Worm (Caenorhabditis elegans) whole organism, mixed stage, embryonic: Measurements from ENCODE around the gene F58F9.4.

Source experiments
- M03D4.4 ChIP-seq: sonication (generic microtip); optimal IDR thresholded peaks from 2 replicates; lab custom pipeline; 2017; ENCODE audit warnings: mild to moderate bottlenecking, missing genetic modification characterization, missing compliant biosample characterization
- bed-3 ChIP-seq: fragments of 200-800 bp; sonication (Bioruptor generic); optimal IDR thresholded peaks from 3 replicates; lab custom pipeline; 2018; ENCODE audit warnings: mild to moderate bottlenecking, missing genetic modification characterization, moderate library complexity, missing compliant biosample characterization
- blmp-1 ChIP-seq: fragments of 150-350 bp; optimal IDR thresholded peaks from 2 replicates; lab custom pipeline; 2014; ENCODE audit warnings: missing biosample characterization, missing genetic modification characterization
- ceh-39 ChIP-seq: fragments of 150-350 bp; optimal IDR thresholded peaks from 2 replicates; lab custom pipeline; 2014; ENCODE audit warnings: missing biosample characterization, missing genetic modification characterization
- ceh-43 ChIP-seq: fragments of 200-800 bp; sonication (Bioruptor generic); optimal IDR thresholded peaks from 2 replicates; lab custom pipeline; 2018; ENCODE audit warnings: mild to moderate bottlenecking, missing genetic modification characterization, moderate library complexity, missing compliant biosample characterization
- ceh-83 ChIP-seq: fragments of 200-800 bp; sonication (Bioruptor generic); optimal IDR thresholded peaks from 2 replicates; lab custom pipeline; 2018; ENCODE audit warnings: mild to moderate bottlenecking, missing genetic modification characterization, missing compliant biosample characterization
- ces-1 ChIP-seq: fragments of 150-350 bp; optimal IDR thresholded peaks from 2 replicates; lab custom pipeline; 2014; ENCODE audit warnings: missing biosample characterization, missing genetic modification reagents, missing genetic modification characterization
- drap-1 ChIP-seq: fragments of 200-800 bp; sonication (Bioruptor generic); optimal IDR thresholded peaks from 3 replicates; lab custom pipeline; 2018; ENCODE audit warnings: mild to moderate bottlenecking, missing genetic modification characterization, missing compliant biosample characterization
- elt-1 ChIP-seq: sonication (generic microtip); optimal IDR thresholded peaks from 2 replicates; lab custom pipeline; 2017; ENCODE audit warnings: missing genetic modification characterization, mild to moderate bottlenecking, missing compliant biosample characterization, antibody characterized with exemption, moderate library complexity, borderline replicate concordance; ENCODE audit not compliant: insufficient read depth
- flh-1 ChIP-seq: fragments of 200-800 bp; sonication (Bioruptor generic); optimal IDR thresholded peaks from 2 replicates; lab custom pipeline; 2018; ENCODE audit warnings: mild to moderate bottlenecking, missing genetic modification characterization, moderate library complexity, missing compliant biosample characterization
- ham-2 ChIP-seq: fragments of 200-800 bp; sonication (Bioruptor generic); optimal IDR thresholded peaks from 2 replicates; lab custom pipeline; 2018; ENCODE audit warnings: mild to moderate bottlenecking, missing genetic modification characterization, missing compliant biosample characterization
- hlh-1 ChIP-seq: fragments of 150-350 bp; optimal IDR thresholded peaks from 2 replicates; lab custom pipeline; 2014; ENCODE audit warnings: missing biosample characterization, missing genetic modification reagents, missing genetic modification characterization
- lin-13 ChIP-seq: fragments of 150-350 bp; optimal IDR thresholded peaks from 2 replicates; lab custom pipeline; 2014; ENCODE audit warnings: missing biosample characterization, missing genetic modification characterization
- lin-32 ChIP-seq: fragments of 200-800 bp; sonication (Bioruptor generic); optimal IDR thresholded peaks from 2 replicates; lab custom pipeline; 2018; ENCODE audit warnings: mild to moderate bottlenecking, missing genetic modification characterization, missing compliant biosample characterization
- lsy-2 ChIP-seq: fragments of 150-350 bp; optimal IDR thresholded peaks from 2 replicates; lab custom pipeline; 2014; ENCODE audit warnings: missing biosample characterization, missing genetic modification characterization
- mab-5 ChIP-seq: fragments of 150-350 bp; optimal IDR thresholded peaks from 2 replicates; lab custom pipeline; 2014; ENCODE audit warnings: missing biosample characterization, missing genetic modification characterization
- mep-1 ChIP-seq: fragments of 150-350 bp; optimal IDR thresholded peaks from 2 replicates; lab custom pipeline; 2017; ENCODE audit warnings: missing biosample characterization, missing genetic modification reagents, missing genetic modification characterization, inconsistent platforms
- mls-2 ChIP-seq: sonication (generic microtip); optimal IDR thresholded peaks from 2 replicates; lab custom pipeline; 2016; ENCODE audit warnings: mild to moderate bottlenecking, missing genetic modification characterization, moderate library complexity, missing compliant biosample characterization
- nhr-12 ChIP-seq: fragments of 150-350 bp; optimal IDR thresholded peaks from 2 replicates; lab custom pipeline; 2014; ENCODE audit warnings: missing biosample characterization, missing genetic modification characterization
- nhr-2 ChIP-seq: fragments of 150-350 bp; optimal IDR thresholded peaks from 2 replicates; lab custom pipeline; 2014; ENCODE audit warnings: missing biosample characterization, missing genetic modification characterization
- nhr-237 ChIP-seq: fragments of 150-350 bp; optimal IDR thresholded peaks from 2 replicates; lab custom pipeline; 2014; ENCODE audit warnings: missing biosample characterization, missing genetic modification characterization
- nhr-28 ChIP-seq: fragments of 150-350 bp; optimal IDR thresholded peaks from 2 replicates; lab custom pipeline; 2014; ENCODE audit warnings: missing biosample characterization, missing genetic modification characterization
- nhr-76 ChIP-seq: sonication (generic microtip); optimal IDR thresholded peaks from 2 replicates; lab custom pipeline; 2017; ENCODE audit warnings: missing biosample characterization, missing genetic modification characterization
- pha-4 ChIP-seq: fragments of 150-350 bp; optimal IDR thresholded peaks from 2 replicates; lab custom pipeline; 2018; ENCODE audit warnings: missing biosample characterization, missing genetic modification reagents, missing genetic modification characterization
- sem-2 ChIP-seq: fragments of 200-800 bp; sonication (Bioruptor generic); optimal IDR thresholded peaks from 2 replicates; lab custom pipeline; 2018; ENCODE audit warnings: mild to moderate bottlenecking, missing genetic modification characterization, missing compliant biosample characterization
- snpc-4 ChIP-seq: fragments of 150-350 bp; optimal IDR thresholded peaks from 2 replicates; lab custom pipeline; 2014; ENCODE audit warnings: missing biosample characterization, missing genetic modification characterization
- sptf-1 ChIP-seq: sonication (generic microtip); optimal IDR thresholded peaks from 2 replicates; lab custom pipeline; 2017; ENCODE audit warnings: mild to moderate bottlenecking, missing genetic modification characterization, moderate library complexity, missing compliant biosample characterization
- tbx-8 ChIP-seq: fragments of 200-800 bp; sonication (Bioruptor generic); optimal IDR thresholded peaks from 2 replicates; lab custom pipeline; 2018; ENCODE audit warnings: mild to moderate bottlenecking, missing genetic modification characterization, moderate library complexity, missing compliant biosample characterization
- unc-120 ChIP-seq: sonication (generic microtip); optimal IDR thresholded peaks from 2 replicates; lab custom pipeline; 2017; ENCODE audit warnings: missing genetic modification characterization, missing compliant biosample characterization; ENCODE audit not compliant: poor library complexity, severe bottlenecking
- unc-62 ChIP-seq: fragments of 150-350 bp; optimal IDR thresholded peaks from 2 replicates; lab custom pipeline; 2014; ENCODE audit warnings: missing biosample characterization, missing genetic modification reagents, missing genetic modification characterization
- zip-8 ChIP-seq: fragments of 150-350 bp; optimal IDR thresholded peaks from 2 replicates; lab custom pipeline; 2014; ENCODE audit warnings: missing biosample characterization, missing genetic modification characterization
- ztf-11 ChIP-seq: fragments of 150-350 bp; optimal IDR thresholded peaks from 2 replicates; lab custom pipeline; 2014; ENCODE audit warnings: missing biosample characterization, missing genetic modification characterization

The F58F9.4 gene

ce11 chrIV:6259732-6260131 is 28.9 kb downstream of the F58F9.4 start, which contains the start of gene nlp-16:
Gene nlp-16, minus strand, starts transcription at chrIV:6259832.
- TF ChIP-seq nhr-76 (tag; lab: Kevin White, UChicago) (no peak), mls-2 (tag; lab: Kevin White, UChicago) (no peak), hlh-1 (tag; lab: Kevin White, UChicago) (no peak), sptf-1 (tag; lab: Kevin White, UChicago) (no peak), ceh-83 (no peak), drap-1 (GFP tag; lab: Kevin White, UChicago) (no peak), flh-1 (GFP tag; lab: Kevin White, UChicago) (no peak), snpc-4 (tag; lab: Kevin White, UChicago) (no peak), lin-13 (tag; lab: Kevin White, UChicago) (no peak), pha-4 (no peak), sem-2 (GFP tag; lab: Kevin White, UChicago) (no peak), ham-2 (GFP tag; lab: Kevin White, UChicago) (no peak), elt-1 (tag; lab: Kevin White, UChicago) (no peak), unc-120 (no peak), mab-5 (tag; lab: Kevin White, UChicago) (no peak), ceh-39 (tag; lab: Kevin White, UChicago) (no peak), unc-62 (no peak), ztf-11 (tag; lab: Kevin White, UChicago) (no peak), lsy-2 (no peak), nhr-237 (tag; lab: Kevin White, UChicago) (no peak)

ce11 chrIV:6263244-6263643 is 32.4 kb downstream of the F58F9.4 start, which contains the start of gene srv-28:
Gene srv-28, minus strand, starts transcription at chrIV:6263344.
- TF ChIP-seq mep-1 (tag; lab: Kevin White, UChicago) = no peak
- no peak for TF ChIP-seq zip-8 (tag; lab: Kevin White, UChicago)
- TF ChIP-seq mab-5 (tag; lab: Kevin White, UChicago) = no peak
- TF ChIP-seq nhr-12 = no peak
- no peak for TF ChIP-seq ham-2 (GFP tag; lab: Kevin White, UChicago)
- TF ChIP-seq ceh-39 (tag; lab: Kevin White, UChicago) = no peak
- TF ChIP-seq lin-32 (GFP tag; lab: Kevin White, UChicago) = no peak
- no peak for TF ChIP-seq sem-2 (GFP tag; lab: Kevin White, UChicago)
- no peak for TF ChIP-seq unc-62
- TF ChIP-seq nhr-237 (tag; lab: Kevin White, UChicago) = no peak
- TF ChIP-seq elt-1 (tag; lab: Kevin White, UChicago) = no peak
- no peak for TF ChIP-seq M03D4.4 (tag; lab: Kevin White, UChicago)
- no peak for TF ChIP-seq ceh-83
- TF ChIP-seq ceh-43 (GFP tag; lab: Kevin White, UChicago) = no peak
- no peak for TF ChIP-seq bed-3
- no peak for TF ChIP-seq snpc-4 (tag; lab: Kevin White, UChicago)

ce11 chrIV:6266499-6266898 is 35.7 kb downstream of the F58F9.4 start, which contains the start of gene srv-29:
Gene srv-29, minus strand, starts transcription at chrIV:6266599.
- TF ChIP-seq sptf-1 (tag; lab: Kevin White, UChicago) (no peak), tbx-8 (GFP tag; lab: Kevin White, UChicago) (no peak), ham-2 (GFP tag; lab: Kevin White, UChicago) (no peak), unc-62 (no peak), nhr-76 (tag; lab: Kevin White, UChicago) (no peak), flh-1 (GFP tag; lab: Kevin White, UChicago) (no peak), nhr-2 (tag; lab: Kevin White, UChicago) (no peak), ztf-11 (tag; lab: Kevin White, UChicago) (no peak), nhr-12 (no peak), bed-3 (no peak), lin-13 (tag; lab: Kevin White, UChicago) (no peak), lsy-2 (no peak), ceh-39 (tag; lab: Kevin White, UChicago) (no peak), mab-5 (tag; lab: Kevin White, UChicago) (no peak), nhr-237 (tag; lab: Kevin White, UChicago) (no peak), ceh-83 (no peak)
- TF ChIP-seq, all 35 proteins: peak for 0

ce11 chrIV:6269346-6269745 is 38.5 kb downstream of the F58F9.4 start, which contains the start of gene srv-30:
Gene srv-30, minus strand, starts transcription at chrIV:6269446.
- TF ChIP-seq ces-1 (GFP tag; lab: Kevin White, UChicago) (no peak), nhr-28 (tag; lab: Kevin White, UChicago) (no peak), bed-3 (no peak), blmp-1 (tag; lab: Kevin White, UChicago) (no peak), mab-5 (tag; lab: Kevin White, UChicago) (no peak), ztf-11 (tag; lab: Kevin White, UChicago) (no peak), nhr-237 (tag; lab: Kevin White, UChicago) (no peak), sem-2 (GFP tag; lab: Kevin White, UChicago) (no peak), ceh-43 (GFP tag; lab: Kevin White, UChicago) (no peak), sptf-1 (tag; lab: Kevin White, UChicago) (no peak), snpc-4 (tag; lab: Kevin White, UChicago) (no peak), M03D4.4 (tag; lab: Kevin White, UChicago) (no peak), zip-8 (tag; lab: Kevin White, UChicago) (no peak), nhr-12 (no peak)
